Worm (Caenorhabditis elegans) whole organism, early embryonic: ENCODE data around the gene C09G9.3.
A peak's percentile ranks its signal among the peaks of the same experiment; 100 is the strongest.

Source experiments
- B0310.2 ChIP-seq: sonication (generic microtip); optimal IDR thresholded peaks from 2 replicates; lab custom pipeline; 2016; ENCODE audit warnings: mild to moderate bottlenecking, missing genetic modification characterization, missing compliant biosample characterization
- F13C5.2 ChIP-seq: sonication (generic microtip); optimal IDR thresholded peaks from 2 replicates; lab custom pipeline; 2017; ENCODE audit warnings: mild to moderate bottlenecking, missing genetic modification characterization, inconsistent platforms, missing compliant biosample characterization
- aly-1 ChIP-seq: sonication (generic microtip); optimal IDR thresholded peaks from 2 replicates; lab custom pipeline; 2016; ENCODE audit warnings: missing genetic modification characterization, missing compliant biosample characterization
- ama-1 ChIP-seq: fragments of 150-350 bp; optimal IDR thresholded peaks from 2 replicates; lab custom pipeline; 2014
- ceh-13 ChIP-seq: fragments of 200-800 bp; sonication (Bioruptor generic); optimal IDR thresholded peaks from 2 replicates; lab custom pipeline; 2018; ENCODE audit warnings: mild to moderate bottlenecking, missing genetic modification characterization, missing compliant biosample characterization
- ceh-36 ChIP-seq: sonication (generic microtip); optimal IDR thresholded peaks from 2 replicates; lab custom pipeline; 2016; ENCODE audit warnings: missing genetic modification characterization, inconsistent platforms, missing compliant biosample characterization
- ets-7 ChIP-seq: sonication (generic microtip); optimal IDR thresholded peaks from 2 replicates; lab custom pipeline; 2016; ENCODE audit warnings: missing genotype, missing genetic modification characterization, missing compliant biosample characterization
- flt-1 ChIP-seq: fragments of 200-800 bp; sonication (Bioruptor generic); IDR thresholded peaks from 2 replicates; pipeline ENCODE4 v1.3.6; 2022; ENCODE audit warnings: missing genetic modification characterization, missing compliant biosample characterization
- hmbx-1 ChIP-seq: sonication (generic microtip); optimal IDR thresholded peaks from 2 replicates; lab custom pipeline; 2016; ENCODE audit warnings: mild to moderate bottlenecking, missing genetic modification characterization, missing compliant biosample characterization
- hmg-4 ChIP-seq: fragments of 200-800 bp; sonication (Bioruptor generic); optimal IDR thresholded peaks from 2 replicates; lab custom pipeline; 2018; ENCODE audit warnings: mild to moderate bottlenecking, missing genetic modification characterization, missing compliant biosample characterization
- hnd-1 ChIP-seq: sonication (generic microtip); optimal IDR thresholded peaks from 2 replicates; lab custom pipeline; 2016; ENCODE audit warnings: missing genetic modification characterization, missing compliant biosample characterization
- pes-1 ChIP-seq: fragments of 200-800 bp; sonication (Bioruptor generic); IDR thresholded peaks from 2 replicates; pipeline ENCODE4 v1.3.6; 2022; ENCODE audit warnings: missing genetic modification reagents, missing genetic modification characterization, missing compliant biosample characterization
- scrt-1 ChIP-seq: fragments of 200-800 bp; sonication (Bioruptor generic); IDR thresholded peaks from 2 replicates; pipeline ENCODE4 v1.3.6; 2022; ENCODE audit warnings: missing genetic modification characterization, missing compliant biosample characterization
- sea-1 ChIP-seq: fragments of 200-800 bp; sonication (Bioruptor generic); conservative IDR thresholded peaks from 2 replicates; pipeline ENCODE4 v1.3.6; 2022; ENCODE audit warnings: missing genetic modification characterization, missing compliant biosample characterization
- tbx-11 ChIP-seq: fragments of 200-800 bp; sonication (Bioruptor generic); IDR thresholded peaks from 2 replicates; pipeline ENCODE4 v1.3.6; 2022; ENCODE audit warnings: missing genetic modification characterization, missing compliant biosample characterization
- tbx-37 ChIP-seq: fragments of 200-800 bp; sonication (Bioruptor generic); conservative IDR thresholded peaks from 2 replicates; pipeline ENCODE4 v1.3.6; 2022; ENCODE audit warnings: missing genetic modification reagents, missing genetic modification characterization, missing compliant biosample characterization
- tra-4 ChIP-seq: sonication (generic microtip); optimal IDR thresholded peaks from 2 replicates; lab custom pipeline; 2017; ENCODE audit warnings: missing genetic modification characterization, missing compliant biosample characterization

The C09G9.3 gene

ce11 chrIV:8844457-8844856 lies 28.4 kb downstream of the C09G9.3 start, which contains the start of gene T11B7.2:
Gene T11B7.2 (minus strand): TSS chrIV:8844557.
- TF ChIP-seq pes-1 (GFP tag; lab: Robert Waterston, UW): no peak
- no peak for TF ChIP-seq scrt-1
- TF ChIP-seq ceh-36: no peak
- TF ChIP-seq F13C5.2 (tag; lab: Kevin White, UChicago): no peak
- TF ChIP-seq flt-1 (GFP tag; lab: Robert Waterston, UW): no peak
- TF ChIP-seq ceh-13 (GFP tag; lab: Kevin White, UChicago): no peak
- no peak for TF ChIP-seq hnd-1 (tag; lab: Kevin White, UChicago)
- no peak for TF ChIP-seq aly-1 (tag; lab: Kevin White, UChicago)
- TF ChIP-seq sea-1 (GFP tag; lab: Robert Waterston, UW): no peak
- TF ChIP-seq tra-4: no peak
- no peak for TF ChIP-seq tbx-37 (GFP tag; lab: Robert Waterston, UW)
- no peak for TF ChIP-seq ama-1 (lab: Kevin White, UChicago)
- TF ChIP-seq hmbx-1 (tag; lab: Kevin White, UChicago): no peak
- no peak for TF ChIP-seq ets-7 (tag; lab: Kevin White, UChicago)

DNA sequence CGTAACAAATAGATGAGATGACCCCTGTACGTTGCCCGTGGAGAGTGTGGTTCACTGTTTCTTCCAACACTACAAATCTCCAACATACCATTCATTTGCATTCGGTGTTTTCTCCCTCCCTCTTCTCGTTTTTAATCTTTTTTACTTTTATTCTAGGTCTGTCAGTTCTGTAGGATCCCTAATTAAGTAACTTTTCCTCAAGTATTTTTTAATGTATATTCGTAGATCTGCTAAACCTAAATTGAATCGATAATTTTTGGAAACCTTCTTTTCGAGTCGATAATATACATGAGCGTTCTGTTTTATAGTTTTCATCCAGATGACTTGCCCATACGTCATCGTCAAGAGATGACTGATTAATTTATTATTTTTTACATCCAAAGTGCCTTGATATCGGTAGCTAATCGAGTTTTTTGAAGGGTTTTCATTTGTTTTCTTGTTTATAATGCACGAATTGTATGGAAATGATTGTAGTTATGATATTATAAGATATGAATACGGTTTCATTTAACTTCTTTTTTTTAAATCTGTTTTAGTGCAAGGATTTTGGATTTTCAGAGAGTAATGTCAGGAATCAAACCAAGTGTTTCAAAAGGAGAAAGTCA lies 32.6 kb downstream of the C09G9.3 start, which contains the start of the genes T28C6.11 and T11B7.1:
T28C6.11 (minus strand) TSS at position 101 of the 605 bp plus-strand sequence.
T11B7.1 (plus strand) TSS at position 555 of the 605 bp plus-strand sequence.
- TF ChIP-seq ama-1 (lab: Kevin White, UChicago): no peak
- no peak for TF ChIP-seq F13C5.2 (tag; lab: Kevin White, UChicago)
- TF ChIP-seq tbx-11 (GFP tag; lab: Robert Waterston, UW): no peak
- TF ChIP-seq ceh-36: no peak
- no peak for TF ChIP-seq hmbx-1 (tag; lab: Kevin White, UChicago)
- TF ChIP-seq pes-1 (GFP tag; lab: Robert Waterston, UW): no peak
- TF ChIP-seq hmg-4 (GFP tag; lab: Kevin White, UChicago): no peak
- no peak for TF ChIP-seq flt-1 (GFP tag; lab: Robert Waterston, UW)
- no peak for TF ChIP-seq scrt-1
- TF ChIP-seq tbx-37 (GFP tag; lab: Robert Waterston, UW): no peak
- TF ChIP-seq tra-4: no peak
- TF ChIP-seq hnd-1 (tag; lab: Kevin White, UChicago): no peak
- TF ChIP-seq aly-1 (tag; lab: Kevin White, UChicago): no peak
- TF ChIP-seq sea-1 (GFP tag; lab: Robert Waterston, UW): no peak
- TF ChIP-seq B0310.2: no peak

DNA sequence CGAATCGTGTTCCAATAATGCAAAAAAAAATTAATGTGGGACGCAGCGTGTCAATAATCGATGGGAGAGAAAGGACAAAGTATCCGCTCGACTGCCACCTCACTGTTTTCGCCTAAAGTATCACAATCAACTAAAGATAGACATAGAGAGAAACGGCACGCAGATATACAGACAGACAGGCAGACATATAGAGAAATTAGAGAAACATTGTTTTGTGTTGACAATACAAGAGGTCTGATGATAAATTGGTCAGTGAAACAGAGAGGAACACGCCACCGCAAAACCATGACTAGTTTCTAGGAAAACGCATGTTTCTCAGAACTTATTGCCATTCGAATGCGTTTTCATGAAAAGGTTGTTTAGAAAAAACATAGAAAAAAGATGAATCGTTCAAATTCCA lies 42.3 kb downstream of the C09G9.3 start, which contains the start of gene T28C6.8:
T28C6.8 (minus strand) TSS at position 137 of the 400 bp plus-strand sequence.
- TF ChIP-seq ceh-13 (GFP tag; lab: Kevin White, UChicago) (no peak), sea-1 (GFP tag; lab: Robert Waterston, UW) (no peak), F13C5.2 (tag; lab: Kevin White, UChicago) (no peak), ama-1 (lab: Kevin White, UChicago) (no peak), scrt-1 (no peak), B0310.2 (no peak), ets-7 (tag; lab: Kevin White, UChicago) (no peak), hnd-1 (tag; lab: Kevin White, UChicago) (no peak), aly-1 (tag; lab: Kevin White, UChicago) (no peak), tra-4 (no peak), flt-1 (GFP tag; lab: Robert Waterston, UW) (no peak), pes-1 (GFP tag; lab: Robert Waterston, UW) (no peak), tbx-37 (GFP tag; lab: Robert Waterston, UW) (no peak)

DNA sequence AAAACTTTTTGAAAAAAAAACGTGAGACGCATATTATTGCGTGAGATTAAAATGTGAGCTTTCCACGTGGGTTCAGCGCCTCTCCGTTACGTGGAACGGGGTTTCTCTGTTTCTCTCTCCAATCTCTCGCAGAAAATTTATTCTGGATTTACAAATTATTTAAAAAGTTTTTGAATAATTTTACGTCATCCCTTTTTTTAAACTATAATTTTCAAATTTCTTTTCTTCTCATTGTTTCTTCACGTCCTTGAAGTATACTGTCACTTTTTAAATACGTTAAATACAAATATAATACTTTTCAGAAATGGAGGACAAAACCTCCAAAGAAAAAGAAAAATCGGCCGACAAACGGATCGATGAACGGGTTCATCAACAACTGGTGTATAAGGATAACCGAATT lies 45.4 kb downstream of the C09G9.3 start, which contains the start of gene T28C6.7:
T28C6.7 (plus strand) TSS at position 301 of the 400 bp plus-strand sequence.
- TF ChIP-seq B0310.2 (no peak), tbx-11 (GFP tag; lab: Robert Waterston, UW) (no peak)

ce11 chrIV:8826606-8827000 lies 46.3 kb downstream of the C09G9.3 start:
- TF ChIP-seq scrt-1 (0 out of 2 replicates have a peak, but pooled peaks have one; percentile 33), F13C5.2 (tag; lab: Kevin White, UChicago) (peak; percentile 35), ets-7 (tag; lab: Kevin White, UChicago) (no peak), tbx-11 (GFP tag; lab: Robert Waterston, UW) (no peak), tbx-37 (GFP tag; lab: Robert Waterston, UW) (0 out of 2 replicates have a peak, but pooled peaks have one; percentile 14)

ce11 chrIV:8825997-8826605 lies 46.8 kb downstream of the C09G9.3 start:
- no peak for TF ChIP-seq tbx-11 (GFP tag; lab: Robert Waterston, UW)
- no peak for TF ChIP-seq scrt-1
- no peak for TF ChIP-seq sea-1 (GFP tag; lab: Robert Waterston, UW)
- no peak for TF ChIP-seq ama-1 (lab: Kevin White, UChicago)
- TF ChIP-seq flt-1 (GFP tag; lab: Robert Waterston, UW): no peak
- no peak for TF ChIP-seq aly-1 (tag; lab: Kevin White, UChicago)
- no peak for TF ChIP-seq F13C5.2 (tag; lab: Kevin White, UChicago)

- TF ChIP-seq ets-7 (tag; lab: Kevin White, UChicago) (no peak), tbx-11 (GFP tag; lab: Robert Waterston, UW) (no peak), scrt-1 (no peak), hmg-4 (GFP tag; lab: Kevin White, UChicago) (no peak), ama-1 (lab: Kevin White, UChicago) (no peak), sea-1 (GFP tag; lab: Robert Waterston, UW) (no peak), B0310.2 (no peak), hmbx-1 (tag; lab: Kevin White, UChicago) (no peak), hnd-1 (tag; lab: Kevin White, UChicago) (no peak), F13C5.2 (tag; lab: Kevin White, UChicago) (no peak), tra-4 (no peak), pes-1 (GFP tag; lab: Robert Waterston, UW) (no peak), ceh-13 (GFP tag; lab: Kevin White, UChicago) (no peak), ceh-36 (no peak), tbx-37 (GFP tag; lab: Robert Waterston, UW) (no peak), flt-1 (GFP tag; lab: Robert Waterston, UW) (no peak), aly-1 (tag; lab: Kevin White, UChicago) (no peak)
Observed at ce11 chrIV:8824145-8824833, 48.6 kb downstream of the C09G9.3 start, which contains the start of the genes col-117 and col-3. Gene col-117 (minus strand): TSS chrIV:8824195. Gene col-3 (plus strand): TSS chrIV:8824783.
